Worm (Caenorhabditis elegans) whole organism, L2 larva: ENCODE results near the gene Y48G9A.7.
A peak's percentile ranks its signal among the peaks of the same experiment; 100 is the strongest.

Source experiments
- C34F6.9 ChIP-seq: fragments of 150-350 bp; optimal IDR thresholded peaks from 2 replicates; lab custom pipeline; 2014; ENCODE audit warnings: missing biosample characterization, missing genetic modification characterization
- aly-2 ChIP-seq: fragments of 150-350 bp; optimal IDR thresholded peaks from 2 replicates; lab custom pipeline; 2014; ENCODE audit warnings: missing biosample characterization, missing genetic modification characterization
- ceh-16 ChIP-seq: fragments of 150-350 bp; optimal IDR thresholded peaks from 2 replicates; lab custom pipeline; 2014; ENCODE audit warnings: missing biosample characterization, missing genetic modification characterization
- dmd-4 ChIP-seq: sonication (generic microtip); optimal IDR thresholded peaks from 2 replicates; lab custom pipeline; 2017; ENCODE audit warnings: missing biosample characterization, missing genetic modification characterization
- lin-39 ChIP-seq: fragments of 150-350 bp; optimal IDR thresholded peaks from 2 replicates; lab custom pipeline; 2014; ENCODE audit warnings: missing biosample characterization, missing genetic modification reagents, missing genetic modification characterization
- peb-1 ChIP-seq: fragments of 150-350 bp; optimal IDR thresholded peaks from 2 replicates; lab custom pipeline; 2014; ENCODE audit warnings: missing biosample characterization, missing genetic modification characterization
- sem-4 ChIP-seq: fragments of 150-350 bp; optimal IDR thresholded peaks from 2 replicates; lab custom pipeline; 2014; ENCODE audit warnings: missing biosample characterization, missing genetic modification reagents, missing genetic modification characterization
- unc-39 ChIP-seq: fragments of 150-350 bp; optimal IDR thresholded peaks from 2 replicates; lab custom pipeline; 2014; ENCODE audit warnings: missing biosample characterization, missing genetic modification characterization
- zag-1 ChIP-seq: fragments of 150-350 bp; optimal IDR thresholded peaks from 2 replicates; lab custom pipeline; 2014; ENCODE audit warnings: missing biosample characterization, missing genetic modification characterization

Y48G9A.7 gene

ce11 chrIII:2151480-2151995, 41.2 kb downstream of the Y48G9A.7 start, which contains the start of gene gcn-1 (continued):
- TF ChIP-seq aly-2 (no peak), zag-1 (tag; lab: Kevin White, UChicago) (no peak), unc-39 (no peak), C34F6.9 (tag; lab: Kevin White, UChicago) (peak; percentile 67), dmd-4 (tag; lab: Kevin White, UChicago) (no peak), lin-39 (tag; lab: Kevin White, UChicago) (no peak)
- TF ChIP-seq, all 48 proteins: peak for 18

ce11 chrIII:2159152-2159551, 48.8 kb downstream of the Y48G9A.7 start:
- TF ChIP-seq sem-4 (tag; lab: Kevin White, UChicago), result no peak
- TF ChIP-seq C34F6.9 (tag; lab: Kevin White, UChicago), result no peak
- no peak for TF ChIP-seq ceh-16
- TF ChIP-seq peb-1, result no peak
